Worm (Caenorhabditis elegans) whole organism, L3 larva: ENCODE data around the gene F20D1.22.

Experiments
- R02D3.7 ChIP-seq: fragments of 150-350 bp; optimal IDR thresholded peaks from 2 replicates; lab custom pipeline; 2014; ENCODE audit warnings: missing biosample characterization, missing genetic modification characterization
- elt-3 ChIP-seq, 3 experiments: fragments of 150-350 bp in 1 of 3; sonication (generic microtip) in 2 of 3; optimal IDR thresholded peaks; 2 replicates in 2 of 3; 4 replicates in 1 of 3; lab custom pipeline; 2014 to 2017; ENCODE audit warnings: missing biosample characterization in 3 of 3, missing genetic modification characterization in 3 of 3
- lin-15B ChIP-seq: fragments of 150-350 bp; optimal IDR thresholded peaks from 2 replicates; lab custom pipeline; 2014; ENCODE audit warnings: missing biosample characterization, missing genetic modification characterization

- no peak for TF ChIP-seq elt-3 (tag; optimal IDR thresholded peaks at IDR 0.05; lab: Kevin White, UChicago)
- TF ChIP-seq R02D3.7 (tag; lab: Kevin White, UChicago) = no peak
- no peak for TF ChIP-seq lin-15B (tag; lab: Kevin White, UChicago)
These were observed 9.4 kb upstream of the F20D1.22 start for ce11 chrX:14957176-14957575.
